Worm (Caenorhabditis elegans): ENCODE results near the gene nhr-105.

DNA sequence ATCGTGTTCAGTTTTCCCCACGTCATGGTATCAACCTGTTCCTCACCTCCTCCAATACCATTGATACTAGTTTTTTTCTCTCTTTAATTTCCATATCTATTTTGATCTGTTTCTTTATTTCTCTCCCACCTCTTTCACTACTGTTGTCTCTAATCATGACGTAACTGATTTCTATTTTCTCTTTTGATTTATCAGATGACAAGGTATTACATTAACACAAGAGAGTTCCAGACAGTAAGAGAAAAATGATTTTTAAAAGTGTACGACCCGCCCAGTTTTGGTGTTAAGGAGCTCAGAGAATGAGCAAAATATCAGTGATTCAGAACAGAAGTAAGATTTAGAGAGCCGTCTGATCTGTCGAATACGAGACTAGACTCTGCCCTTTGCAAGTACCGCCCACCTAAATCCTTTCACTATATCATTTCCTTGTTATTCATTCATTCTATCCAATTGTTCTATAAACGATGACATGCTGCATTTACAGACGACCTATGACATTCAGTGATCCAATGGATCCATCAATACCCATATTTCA, at the start of gene nhr-105:
- no peak for TF ChIP-seq scrt-1 (GFP tag; IDR thresholded peaks at IDR 0.05)
- no peak for TF ChIP-seq flt-1 (GFP tag; IDR thresholded peaks at IDR 0.05)
- TF ChIP-seq F13C5.2 (tag; optimal IDR thresholded peaks at IDR 0.05): no peak
- no peak for TF ChIP-seq ama-1 (optimal IDR thresholded peaks at IDR 0.05)
- TF ChIP-seq aly-1 (tag; optimal IDR thresholded peaks at IDR 0.05): no peak
- TF ChIP-seq tbx-11 (GFP tag; IDR thresholded peaks at IDR 0.05): no peak
- TF ChIP-seq hmbx-1 (tag; optimal IDR thresholded peaks at IDR 0.05): no peak
- no peak for TF ChIP-seq pes-1 (GFP tag; IDR thresholded peaks at IDR 0.05)
- TF ChIP-seq ceh-13 (GFP tag; optimal IDR thresholded peaks at IDR 0.05): no peak
- no peak for TF ChIP-seq ets-7 (tag; optimal IDR thresholded peaks at IDR 0.05)

Measured in whole organism, early embryonic.